Worm (Caenorhabditis elegans) whole organism, L4 larva: Measurements from ENCODE around the gene C06E1.1.

Source experiments
- R02D3.7 ChIP-seq: fragments of 150-350 bp; sonication (generic microtip); optimal IDR thresholded peaks from 3 replicates; lab custom pipeline; 2014; ENCODE audit warnings: missing biosample characterization, missing genetic modification characterization
- aly-2 ChIP-seq: sonication (generic microtip); optimal IDR thresholded peaks from 2 replicates; lab custom pipeline; 2018; ENCODE audit warnings: missing biosample characterization, missing genetic modification characterization
- dpl-1 ChIP-seq: fragments of 150-350 bp; optimal IDR thresholded peaks from 2 replicates; lab custom pipeline; 2014; ENCODE audit warnings: missing biosample characterization, missing genetic modification reagents, missing genetic modification characterization
- fkh-10 ChIP-seq: fragments of 150-350 bp; optimal IDR thresholded peaks from 2 replicates; lab custom pipeline; 2014; ENCODE audit warnings: missing biosample characterization, missing genetic modification reagents, missing genetic modification characterization
- jun-1 ChIP-seq: fragments of 150-350 bp; optimal IDR thresholded peaks from 2 replicates; lab custom pipeline; 2014; ENCODE audit warnings: missing biosample characterization, missing genetic modification reagents, missing genetic modification characterization
- lin-1 ChIP-seq: fragments of 200-800 bp; sonication (Bioruptor generic); IDR thresholded peaks from 2 replicates; pipeline ENCODE4 v1.3.6; 2022; ENCODE audit warnings: missing genetic modification reagents, missing genetic modification characterization, missing compliant biosample characterization
- lir-3 ChIP-seq: sonication (generic microtip); optimal IDR thresholded peaks from 2 replicates; lab custom pipeline; 2016; ENCODE audit warnings: mild to moderate bottlenecking, missing genetic modification characterization, missing compliant biosample characterization
- mdl-1 ChIP-seq, 2 experiments: fragments of 150-350 bp in 1 of 2; sonication (generic microtip) in 1 of 2; optimal IDR thresholded peaks; 2 replicates each; lab custom pipeline; 2014 to 2017; ENCODE audit warnings: missing biosample characterization in 2 of 2, missing genetic modification characterization in 2 of 2
- mep-1 ChIP-seq: fragments of 150-350 bp; sonication (generic microtip); optimal IDR thresholded peaks from 3 replicates; lab custom pipeline; 2014; ENCODE audit warnings: missing biosample characterization, missing genetic modification characterization
- pha-4 ChIP-seq, 2 experiments: fragments of 150-350 bp in 1 of 2; fragments of 200-800 bp in 1 of 2; sonication (Bioruptor generic) in 1 of 2; IDR thresholded peaks in 1 of 2; optimal IDR thresholded peaks in 1 of 2; 2 replicates each; pipeline versions ENCODE4 v1.3.6 to Lab custom; 2014 to 2022; ENCODE audit warnings: missing genetic modification characterization in 2 of 2, missing genetic modification reagents in 2 of 2, missing biosample characterization in 1 of 2, missing compliant biosample characterization in 1 of 2
- zip-11 ChIP-seq: fragments of 200-800 bp; sonication (Bioruptor generic); IDR thresholded peaks from 2 replicates; pipeline ENCODE4 v1.3.6; 2022; ENCODE audit warnings: missing genetic modification characterization, missing compliant biosample characterization

- TF ChIP-seq pha-4 (GFP tag; IDR thresholded peaks at IDR 0.05; lab: Robert Waterston, UW) (no peak), pha-4 (tag; optimal IDR thresholded peaks at IDR 0.05; lab: Kevin White, UChicago) (no peak), lir-3 (tag; lab: Kevin White, UChicago) (no peak), jun-1 (tag; lab: Kevin White, UChicago) (no peak), lin-1 (GFP tag; lab: Robert Waterston, UW) (no peak), dpl-1 (GFP tag; lab: Kevin White, UChicago) (no peak), R02D3.7 (tag; lab: Kevin White, UChicago) (no peak), fkh-10 (GFP tag; lab: Kevin White, UChicago) (peak; percentile 92), zip-11 (GFP tag; lab: Robert Waterston, UW) (no peak), aly-2 (no peak), mdl-1 (tag; optimal IDR thresholded peaks at IDR 0.05; lab: Kevin White, UChicago) (no peak), mep-1 (tag; lab: Kevin White, UChicago) (no peak)
These were observed 17.0 kb upstream of the C06E1.1 start, which contains the start of gene glr-1 for ce11 chrIII:8588592-8589153.
